6 fruit fly cellular contexts compared by ENCODE assay signal in the genomic region with DNA sequence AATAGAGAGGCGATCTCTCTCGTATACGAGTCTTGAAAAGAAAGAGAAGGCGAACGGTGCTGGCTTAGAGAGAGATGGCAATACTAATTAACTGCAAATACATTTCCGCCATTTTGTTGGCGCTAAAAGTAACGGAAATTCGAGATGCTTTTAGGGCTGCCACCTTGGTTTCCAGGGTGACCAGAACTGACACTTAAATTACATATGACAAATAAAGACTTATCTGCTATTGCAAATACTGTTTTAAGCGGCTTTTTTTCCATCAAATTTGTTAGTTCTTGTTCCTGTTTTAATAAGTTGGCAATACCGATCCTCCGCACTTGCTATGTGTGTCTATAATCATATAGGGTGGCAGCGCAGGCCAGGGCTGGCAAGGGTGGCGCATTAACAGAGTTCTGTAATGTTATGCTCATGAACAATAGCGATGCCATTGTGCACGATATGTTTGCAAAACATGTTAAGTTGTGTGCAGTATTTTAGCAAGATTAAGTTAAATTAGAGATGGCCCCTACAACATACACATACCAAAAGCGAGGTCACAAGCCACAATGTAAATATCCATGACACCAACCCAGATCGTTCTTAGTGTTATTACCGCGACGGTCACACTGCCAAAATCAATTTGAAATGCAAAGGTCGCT.
A peak's percentile ranks its signal among the peaks of the same experiment; 100 is the strongest.
TF ChIP-seq lines count a peak whose summit lies in the region.

A gene (plus strand): TSS at position 573 of the 641 bp plus-strand sequence.

- peak; percentile 62 for TF ChIP-seq CTCF in S2 (optimal IDR thresholded peaks at IDR 0.05; lab: Kevin White, UChicago)
- peak; percentile 56 for TF ChIP-seq CTCF in whole organism, embryonic (GFP tag; optimal IDR thresholded peaks at IDR 0.05; lab: Kevin White, UChicago)

TF ChIP-seq in whole organism, adult, 20 proteins besides CTCF, POLR2A, EP300 and RAD21 (continues in another document):
- no peak for TF ChIP-seq cnc (optimal IDR thresholded peaks at IDR 0.05; lab: Kevin White, UChicago)
- TF ChIP-seq tj (GFP tag; optimal IDR thresholded peaks at IDR 0.05; lab: Kevin White, UChicago), result peak; percentile 32
- peak; percentile 12 for TF ChIP-seq CG1620 (GFP tag; optimal IDR thresholded peaks at IDR 0.05; lab: Kevin White, UChicago)
- TF ChIP-seq toe (GFP tag; optimal IDR thresholded peaks at IDR 0.05; lab: Kevin White, UChicago), result no peak
- TF ChIP-seq CG11617 (GFP tag; optimal IDR thresholded peaks at IDR 0.05; lab: Kevin White, UChicago), result peak; percentile 58
- no peak for TF ChIP-seq Hr96 (GFP tag; optimal IDR thresholded peaks at IDR 0.05; lab: Kevin White, UChicago)
- peak; percentile 31 for TF ChIP-seq Crg-1 (GFP tag; optimal IDR thresholded peaks at IDR 0.05; lab: Kevin White, UChicago)
- TF ChIP-seq CG33017 (tag; optimal IDR thresholded peaks at IDR 0.05; lab: Kevin White, UChicago), result no peak
- TF ChIP-seq cic (GFP tag; optimal IDR thresholded peaks at IDR 0.05; lab: Kevin White, UChicago), result no peak
- peak; percentile 59 for TF ChIP-seq CG7101 (tag; optimal IDR thresholded peaks at IDR 0.05; lab: Kevin White, UChicago)
- no peak for TF ChIP-seq CG5204 (GFP tag; optimal IDR thresholded peaks at IDR 0.05; lab: Kevin White, UChicago)
- TF ChIP-seq bab1 (GFP tag; optimal IDR thresholded peaks at IDR 0.05; lab: Kevin White, UChicago), result peak; percentile 63
- no peak for TF ChIP-seq CG7045 (GFP tag; optimal IDR thresholded peaks at IDR 0.05; lab: Kevin White, UChicago)
- TF ChIP-seq ovo (GFP tag; optimal IDR thresholded peaks at IDR 0.05; lab: Kevin White, UChicago), result peak; percentile 22
- TF ChIP-seq Mnt (GFP tag; optimal IDR thresholded peaks at IDR 0.05; lab: Kevin White, UChicago), result peak; percentile 25
- TF ChIP-seq CG12768 (GFP tag; optimal IDR thresholded peaks at IDR 0.05; lab: Kevin White, UChicago), result no peak
- TF ChIP-seq Clk (GFP tag; optimal IDR thresholded peaks at IDR 0.05; lab: Kevin White, UChicago), result no peak

TF ChIP-seq in whole organism, embryonic, 481 proteins besides CTCF, POLR2A, EP300 and RAD21 (continues in another document):
- TF ChIP-seq YL-1 (GFP tag; optimal IDR thresholded peaks at IDR 0.05; lab: Kevin White, UChicago) (peak; percentile 1), Med (GFP tag; lab: Kevin White, UChicago) (peak; percentile 92), Trl (optimal IDR thresholded peaks at IDR 0.05; lab: Kevin White, UChicago) (no peak), Trl (GFP tag; optimal IDR thresholded peaks at IDR 0.05; lab: Kevin White, UChicago) (peak; percentile 63), Elba2 (GFP tag; optimal IDR thresholded peaks at IDR 0.05; lab: Kevin White, UChicago) (no peak), dpn (GFP tag; optimal IDR thresholded peaks at IDR 0.05; lab: Kevin White, UChicago) (peak; percentile 62 to 75), CG34376 (GFP tag; optimal IDR thresholded peaks at IDR 0.05; lab: Kevin White, UChicago) (peak; percentile 49), bbx (GFP tag; IDR thresholded peaks at IDR 0.05; lab: Robert Waterston, UW; ENCODE audit: partially characterized antibody) (peak; percentile 52; the same call in 1 of the 2 replicates), Bdp1 (GFP tag; optimal IDR thresholded peaks at IDR 0.05; lab: Kevin White, UChicago) (peak; percentile 7), CG9876 (GFP tag; optimal IDR thresholded peaks at IDR 0.05; lab: Kevin White, UChicago) (peak; percentile 3), HLH3B (GFP tag; IDR thresholded peaks at IDR 0.05; lab: Robert Waterston, UW) (peak; percentile 49; the same call in 1 of the 2 replicates), gro (GFP tag; optimal IDR thresholded peaks at IDR 0.05; lab: Kevin White, UChicago) (peak; percentile 78), phol (tag; optimal IDR thresholded peaks at IDR 0.05; lab: Kevin White, UChicago) (peak; percentile 99), zfh2 (GFP tag; optimal IDR thresholded peaks at IDR 0.05; lab: Kevin White, UChicago) (peak; percentile 82), Dad (GFP tag; optimal IDR thresholded peaks at IDR 0.05; lab: Kevin White, UChicago) (peak; percentile 51), kay (GFP tag; optimal IDR thresholded peaks at IDR 0.05; lab: Kevin White, UChicago) (peak; percentile 2)

TF ChIP-seq in whole organism, prepupa, 60 proteins besides CTCF, POLR2A, EP300 and RAD21 (continues in another document):
- TF ChIP-seq CG10669 (GFP tag; optimal IDR thresholded peaks at IDR 0.05; lab: Kevin White, UChicago), result peak; percentile 21
- TF ChIP-seq fd85E (GFP tag; optimal IDR thresholded peaks at IDR 0.05; lab: Kevin White, UChicago), result no peak
- peak; percentile 56 for TF ChIP-seq achi (GFP tag; optimal IDR thresholded peaks at IDR 0.05; lab: Kevin White, UChicago)
- TF ChIP-seq CG15336 (GFP tag; IDR thresholded peaks at IDR 0.05; lab: Robert Waterston, UW), result 0 out of 2 replicates have a peak, but pooled peaks have one; percentile 33
- no peak for TF ChIP-seq salr (GFP tag; optimal IDR thresholded peaks at IDR 0.05; lab: Kevin White, UChicago)
- peak; percentile 46 for TF ChIP-seq fkh (GFP tag; optimal IDR thresholded peaks at IDR 0.05; lab: Kevin White, UChicago)
- TF ChIP-seq Eip93F (GFP tag; optimal IDR thresholded peaks at IDR 0.05; lab: Kevin White, UChicago), result no peak
- no peak for TF ChIP-seq dsx (GFP tag; optimal IDR thresholded peaks at IDR 0.05; lab: Kevin White, UChicago; ENCODE audit: poor library complexity, severe bottlenecking)
- no peak for TF ChIP-seq vri (GFP tag; optimal IDR thresholded peaks at IDR 0.05; lab: Kevin White, UChicago)
- TF ChIP-seq CG11294 (GFP tag; IDR thresholded peaks at IDR 0.05; lab: Robert Waterston, UW), result no peak
- TF ChIP-seq CG32006 (GFP tag; optimal IDR thresholded peaks at IDR 0.05; lab: Kevin White, UChicago), result no peak
- TF ChIP-seq CG6163 (GFP tag; IDR thresholded peaks at IDR 0.05; lab: Robert Waterston, UW), result peak; percentile 48; the same call in 1 of the 3 replicates
- peak; percentile 47 for TF ChIP-seq cyc (GFP tag; optimal IDR thresholded peaks at IDR 0.05; lab: Kevin White, UChicago)
- peak; percentile 43 for TF ChIP-seq svp (GFP tag; lab: Kevin White, UChicago)
- peak; percentile 69 for TF ChIP-seq Sox14 (GFP tag; optimal IDR thresholded peaks at IDR 0.05; lab: Kevin White, UChicago)
- TF ChIP-seq CG10631 (GFP tag; optimal IDR thresholded peaks at IDR 0.05; lab: Kevin White, UChicago), result peak; percentile 55
- peak; percentile 27 for TF ChIP-seq dac (GFP tag; optimal IDR thresholded peaks at IDR 0.05; lab: Kevin White, UChicago)

TF ChIP-seq in whole organism, pupa, 21 proteins besides CTCF, POLR2A, EP300 and RAD21 (continues in another document):
- peak; percentile 27 for TF ChIP-seq CG9948 (tag; optimal IDR thresholded peaks at IDR 0.05; lab: Kevin White, UChicago)
- peak; percentile 9 for TF ChIP-seq CG15710 (tag; optimal IDR thresholded peaks at IDR 0.05; lab: Kevin White, UChicago)
- TF ChIP-seq fd96Ca (GFP tag; IDR thresholded peaks at IDR 0.05; lab: Robert Waterston, UW), result 0 out of 3 replicates have a peak, but pooled peaks have one; percentile 55
- no peak for TF ChIP-seq rn (GFP tag; IDR thresholded peaks at IDR 0.05; lab: Robert Waterston, UW)
- TF ChIP-seq CG8159 (tag; optimal IDR thresholded peaks at IDR 0.05; lab: Kevin White, UChicago), result peak; percentile 35
- no peak; the same call in 1 of the 2 replicates for TF ChIP-seq Ets98B (GFP tag; IDR thresholded peaks at IDR 0.05; lab: Robert Waterston, UW)
- no peak for TF ChIP-seq Pif1A (GFP tag; optimal IDR thresholded peaks at IDR 0.05; lab: Kevin White, UChicago)
- TF ChIP-seq CG8301 (tag; optimal IDR thresholded peaks at IDR 0.05; lab: Kevin White, UChicago), result peak; percentile 4
- no peak for TF ChIP-seq D1 (tag; optimal IDR thresholded peaks at IDR 0.05; lab: Kevin White, UChicago)
- no peak for TF ChIP-seq CG10348 (GFP tag; IDR thresholded peaks at IDR 0.05; lab: Robert Waterston, UW)
- no peak for TF ChIP-seq CG14655 (GFP tag; optimal IDR thresholded peaks at IDR 0.05; lab: Kevin White, UChicago)
- TF ChIP-seq CG17806 (tag; optimal IDR thresholded peaks at IDR 0.05; lab: Kevin White, UChicago), result peak; percentile 35
- TF ChIP-seq CG32121 (GFP tag; IDR thresholded peaks at IDR 0.05; lab: Robert Waterston, UW), result peak; percentile 47; the same call in 1 of the 2 replicates
- TF ChIP-seq Snoo (tag; optimal IDR thresholded peaks at IDR 0.05; lab: Kevin White, UChicago), result peak; percentile 31
- TF ChIP-seq gl (tag; optimal IDR thresholded peaks at IDR 0.05; lab: Kevin White, UChicago), result no peak
- 0 out of 3 replicates have a peak, but pooled peaks have one; percentile 45 for TF ChIP-seq CG4496 (GFP tag; IDR thresholded peaks at IDR 0.05; lab: Robert Waterston, UW)
- TF ChIP-seq CG34367 (tag; optimal IDR thresholded peaks at IDR 0.05; lab: Kevin White, UChicago), result peak; percentile 2
- TF ChIP-seq CG13204 (GFP tag; optimal IDR thresholded peaks at IDR 0.05; lab: Kevin White, UChicago), result no peak

TF ChIP-seq in whole organism, wandering third instar larva, 38 proteins besides CTCF, POLR2A, EP300 and RAD21 (continues in another document):
- TF ChIP-seq brk (GFP tag; optimal IDR thresholded peaks at IDR 0.05; lab: Kevin White, UChicago) (no peak), Hnf4 (GFP tag; optimal IDR thresholded peaks at IDR 0.05; lab: Kevin White, UChicago) (no peak), foxo (GFP tag; optimal IDR thresholded peaks at IDR 0.05; lab: Kevin White, UChicago) (peak in 1 of 2 experiments; percentile 71), pan (optimal IDR thresholded peaks at IDR 0.05; lab: Kevin White, UChicago) (no peak), HLH106 (tag; optimal IDR thresholded peaks at IDR 0.05; lab: Kevin White, UChicago) (peak; percentile 54), dl (GFP tag; optimal IDR thresholded peaks at IDR 0.05; lab: Kevin White, UChicago; ENCODE audit: insufficient read depth in 1 of 2, partially characterized antibody in 2 of 2) (no peak), Hr83 (GFP tag; optimal IDR thresholded peaks at IDR 0.05; lab: Kevin White, UChicago; ENCODE audit: poor library complexity, severe bottlenecking) (peak; percentile 64), tai (GFP tag; optimal IDR thresholded peaks at IDR 0.05; lab: Kevin White, UChicago) (no peak), sv (GFP tag; optimal IDR thresholded peaks at IDR 0.05; lab: Kevin White, UChicago) (peak; percentile 38), Vsx2 (GFP tag; optimal IDR thresholded peaks at IDR 0.05; lab: Kevin White, UChicago; ENCODE audit: partially characterized antibody) (no peak), N (GFP tag; optimal IDR thresholded peaks at IDR 0.05; lab: Kevin White, UChicago) (no peak), jim (GFP tag; optimal IDR thresholded peaks at IDR 0.05; lab: Kevin White, UChicago) (no peak), GATAd (GFP tag; optimal IDR thresholded peaks at IDR 0.05; lab: Kevin White, UChicago) (no peak), OdsH (GFP tag; optimal IDR thresholded peaks at IDR 0.05; lab: Kevin White, UChicago) (peak; percentile 29), psq (GFP tag; optimal IDR thresholded peaks at IDR 0.05; lab: Kevin White, UChicago) (peak; percentile 42), CG32264 (GFP tag; optimal IDR thresholded peaks at IDR 0.05; lab: Kevin White, UChicago) (no peak), lola (GFP tag; optimal IDR thresholded peaks at IDR 0.05; lab: Kevin White, UChicago) (no peak), woc (GFP tag; optimal IDR thresholded peaks at IDR 0.05; lab: Kevin White, UChicago) (no peak), Dif (GFP tag; optimal IDR thresholded peaks at IDR 0.05; lab: Kevin White, UChicago; ENCODE audit: partially characterized antibody) (no peak), Sp1 (GFP tag; optimal IDR thresholded peaks at IDR 0.05; lab: Kevin White, UChicago) (peak; percentile 43)
